Fruit fly (Drosophila melanogaster) S2 (cell line): Measurements from ENCODE around the gene Sc2.

Source experiments
- CG8478 ChIP-seq: fragments of >200 bp; optimal IDR thresholded peaks from 2 replicates; lab custom pipeline; 2018
- CTCF ChIP-seq, 2 experiments: fragments of >200 bp; optimal IDR thresholded peaks; 2 replicates each; lab custom pipeline; 2018

- TF ChIP-seq CG8478 (lab: Kevin White, UChicago) (no peak), CTCF (optimal IDR thresholded peaks at IDR 0.05; lab: Kevin White, UChicago) (no peak)
Measured at dm6 chr3L:3898978-3899377, 4.3 kb upstream of the Sc2 start, which contains the start of gene Ccz1.
